Fruit fly (Drosophila melanogaster) whole organism, wandering third instar larva: ENCODE measurements around the gene Mcm3.

Experiments used
- Abd-B ChIP-seq: fragments of >200 bp; optimal IDR thresholded peaks from 2 replicates; lab custom pipeline; 2017; ENCODE audit warnings: missing biosample characterization, missing genetic modification characterization
- CG32264 ChIP-seq: fragments of 200-800 bp; sonication (Bioruptor generic); optimal IDR thresholded peaks from 2 replicates; lab custom pipeline; 2016; ENCODE audit warnings: missing biosample characterization, missing genetic modification characterization
- CG9705 ChIP-seq: fragments of 200-800 bp; sonication (Bioruptor generic); optimal IDR thresholded peaks from 2 replicates; lab custom pipeline; 2018; ENCODE audit warnings: missing biosample characterization, mild to moderate bottlenecking, missing genetic modification characterization
- CrebA ChIP-seq: fragments of 200-800 bp; sonication (Bioruptor generic); optimal IDR thresholded peaks from 2 replicates; lab custom pipeline; 2016; ENCODE audit warnings: missing biosample characterization, mild to moderate bottlenecking, missing genetic modification characterization, borderline replicate concordance
- Dfd ChIP-seq: fragments of >200 bp; optimal IDR thresholded peaks from 2 replicates; lab custom pipeline; 2017; ENCODE audit warnings: missing biosample characterization, missing genetic modification characterization
- GATAd ChIP-seq: sonication (Bioruptor generic); optimal IDR thresholded peaks from 2 replicates; lab custom pipeline; 2016; ENCODE audit warnings: missing biosample characterization, missing genetic modification characterization
- HLH106 ChIP-seq: fragments of 200-800 bp; optimal IDR thresholded peaks from 3 replicates; lab custom pipeline; 2019; ENCODE audit warnings: missing biosample characterization, mild to moderate bottlenecking, missing genetic modification characterization, moderate library complexity
- Hr83 ChIP-seq: fragments of 200-300 bp; sonication (Bioruptor generic); optimal IDR thresholded peaks from 2 replicates; lab custom pipeline; 2016; ENCODE audit warnings: missing biosample characterization, mild to moderate bottlenecking, missing genetic modification characterization, moderate library complexity; ENCODE audit not compliant: poor library complexity, severe bottlenecking
- Jra ChIP-seq: sonication (Bioruptor generic); optimal IDR thresholded peaks from 2 replicates; lab custom pipeline; 2016; ENCODE audit warnings: missing biosample characterization, missing genetic modification characterization
- Mio ChIP-seq: sonication (Bioruptor generic); optimal IDR thresholded peaks from 2 replicates; lab custom pipeline; 2016; ENCODE audit warnings: missing biosample characterization, missing genetic modification characterization
- Myc ChIP-seq: fragments of >200 bp; optimal IDR thresholded peaks from 2 replicates; lab custom pipeline; 2017
- N ChIP-seq: fragments of >200 bp; optimal IDR thresholded peaks from 2 replicates; lab custom pipeline; 2018; ENCODE audit warnings: missing biosample characterization, missing external identifiers, missing genetic modification characterization
- Rel ChIP-seq, 2 experiments: fragments of 200-800 bp; sonication (Bioruptor generic) in 1 of 2; optimal IDR thresholded peaks; 2 replicates in 1 of 2; 3 replicates in 1 of 2; lab custom pipeline; 2016 to 2019; ENCODE audit warnings: mild to moderate bottlenecking in 2 of 2, missing biosample characterization in 2 of 2, missing genetic modification characterization in 2 of 2, moderate library complexity in 1 of 2
- Sp1 ChIP-seq: fragments of 200-800 bp; sonication (Bioruptor generic); optimal IDR thresholded peaks from 3 replicates; lab custom pipeline; 2019; ENCODE audit warnings: missing biosample characterization, mild to moderate bottlenecking, missing genetic modification characterization, moderate library complexity
- Vsx2 ChIP-seq: fragments of 200-300, 225-300 bp; sonication (Bioruptor generic); optimal IDR thresholded peaks from 2 replicates; lab custom pipeline; 2018; ENCODE audit warnings: missing biosample characterization, missing genetic modification characterization; ENCODE audit not compliant: partially characterized antibody
- brk ChIP-seq: fragments of 200-800 bp; sonication (Bioruptor generic); optimal IDR thresholded peaks from 2 replicates; lab custom pipeline; 2016; ENCODE audit warnings: missing biosample characterization, mild to moderate bottlenecking, missing genetic modification characterization
- dl ChIP-seq, 2 experiments: fragments of 175-275, 200-275 bp in 1 of 2; fragments of 200-275 bp in 1 of 2; sonication (Bioruptor generic); optimal IDR thresholded peaks; lab custom pipeline; 2018; ENCODE audit warnings: mild to moderate bottlenecking in 2 of 2, missing biosample characterization in 2 of 2, missing genetic modification characterization in 2 of 2, moderate library complexity in 2 of 2; ENCODE audit not compliant: partially characterized antibody in 2 of 2, insufficient read depth in 1 of 2
- dmrt93B ChIP-seq: fragments of 200-800 bp; sonication (Bioruptor generic); optimal IDR thresholded peaks from 2 replicates; lab custom pipeline; 2018; ENCODE audit warnings: missing biosample characterization, mild to moderate bottlenecking, missing genetic modification characterization
- foxo ChIP-seq, 2 experiments: fragments of 200-800 bp; sonication (Bioruptor generic); optimal IDR thresholded peaks; 2 replicates in 1 of 2; 3 replicates in 1 of 2; lab custom pipeline; 2016 to 2017; ENCODE audit warnings: missing biosample characterization in 2 of 2, missing genetic modification characterization in 2 of 2
- fru ChIP-seq: fragments of 200-800 bp; sonication (Bioruptor generic); optimal IDR thresholded peaks from 3 replicates; lab custom pipeline; 2016; ENCODE audit warnings: missing biosample characterization, mild to moderate bottlenecking, missing genetic modification characterization
- h ChIP-seq: fragments of 200-800 bp; sonication (Bioruptor generic); optimal IDR thresholded peaks from 3 replicates; lab custom pipeline; 2016; ENCODE audit warnings: missing biosample characterization, mild to moderate bottlenecking, missing genetic modification characterization
- jim ChIP-seq: fragments of 175-275, 200-325 bp; sonication (Bioruptor generic); optimal IDR thresholded peaks from 2 replicates; lab custom pipeline; 2016; ENCODE audit warnings: missing biosample characterization, mild to moderate bottlenecking, missing genetic modification characterization
- pan ChIP-seq: fragments of >200 bp; optimal IDR thresholded peaks from 2 replicates; lab custom pipeline; 2017
- psq ChIP-seq: fragments of 200-800 bp; sonication (Bioruptor generic); optimal IDR thresholded peaks from 3 replicates; lab custom pipeline; 2017; ENCODE audit warnings: missing biosample characterization, mild to moderate bottlenecking, missing genetic modification characterization, moderate library complexity
- sage ChIP-seq: fragments of 200-800 bp; sonication (Bioruptor generic); optimal IDR thresholded peaks from 2 replicates; lab custom pipeline; 2016; ENCODE audit warnings: missing biosample characterization, mild to moderate bottlenecking, missing genetic modification characterization
- sv ChIP-seq: fragments of 200-800 bp; sonication (Bioruptor generic); optimal IDR thresholded peaks from 3 replicates; lab custom pipeline; 2016; ENCODE audit warnings: missing biosample characterization, missing genetic modification characterization
- tai ChIP-seq: sonication (Bioruptor generic); optimal IDR thresholded peaks from 2 replicates; lab custom pipeline; 2016; ENCODE audit warnings: missing biosample characterization, missing genetic modification characterization
- usp ChIP-seq: fragments of >200 bp; optimal IDR thresholded peaks from 2 replicates; lab custom pipeline; 2017; ENCODE audit warnings: missing biosample characterization, missing genetic modification characterization

Gene Mcm3

DNA sequence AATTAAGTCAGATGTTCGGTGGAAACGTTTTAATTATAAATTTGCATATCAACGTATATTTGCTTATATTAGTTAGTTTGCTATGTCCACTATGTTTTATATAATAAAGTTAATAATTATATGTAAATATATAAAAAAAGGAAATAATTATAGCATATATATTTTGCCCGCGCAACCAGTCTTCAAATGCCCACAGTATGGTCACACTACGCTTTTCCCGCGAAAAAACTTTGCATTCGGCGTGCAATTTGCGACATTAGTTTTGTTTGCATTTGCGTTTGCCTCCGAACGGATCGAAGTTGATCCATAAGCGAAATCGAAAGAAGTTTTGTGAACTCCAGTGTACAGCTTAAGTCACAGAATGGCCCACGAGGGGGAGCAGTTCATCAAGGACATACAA, at the start of gene Mcm3:
TSS of gene Mcm3 (plus strand) at position 220 of the 400 bp plus-strand sequence.
- TF ChIP-seq usp (no peak), dmrt93B (no peak), N (GFP tag; lab: Kevin White, UChicago) (no peak), Sp1 (GFP tag; lab: Kevin White, UChicago) (no peak), Rel (GFP tag; optimal IDR thresholded peaks at IDR 0.05; lab: Kevin White, UChicago) (no peak), Rel (tag; optimal IDR thresholded peaks at IDR 0.05; lab: Kevin White, UChicago) (no peak), HLH106 (tag; lab: Kevin White, UChicago) (no peak), fru (GFP tag; lab: Kevin White, UChicago) (no peak), jim (GFP tag; lab: Kevin White, UChicago) (no peak), Abd-B (no peak), brk (GFP tag; lab: Kevin White, UChicago) (no peak), dl (GFP tag; optimal IDR thresholded peaks at IDR 0.05; lab: Kevin White, UChicago; ENCODE audit: insufficient read depth in 1 of 2, partially characterized antibody in 2 of 2) (no peak)

DNA sequence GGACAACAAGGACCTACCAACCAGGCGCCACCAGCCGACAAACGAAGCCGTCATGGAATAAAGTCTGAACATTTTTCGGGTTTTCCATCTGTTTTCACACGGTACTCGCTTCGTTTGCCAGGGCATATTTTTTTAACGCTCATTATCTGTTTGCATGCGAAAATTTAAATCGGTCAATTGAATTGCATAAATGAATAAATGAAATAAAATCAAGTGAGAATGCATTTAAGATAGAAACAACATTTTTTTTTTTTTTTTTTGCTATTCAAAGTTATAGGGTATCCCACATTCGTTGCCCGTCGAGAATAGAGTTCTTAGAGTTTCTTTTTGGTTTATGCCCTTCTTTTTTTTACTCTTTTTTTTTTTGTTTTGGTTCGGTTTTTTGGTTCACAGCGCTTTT, 37.8 kb upstream of the Mcm3 start:
- TF ChIP-seq HLH106 (tag; lab: Kevin White, UChicago) = peak; percentile 12
- TF ChIP-seq sv (GFP tag; lab: Kevin White, UChicago) = no peak
- no peak for TF ChIP-seq Vsx2
- TF ChIP-seq sage (GFP tag; lab: Kevin White, UChicago) = no peak
- no peak for TF ChIP-seq h (GFP tag; lab: Kevin White, UChicago)
- no peak for TF ChIP-seq N (GFP tag; lab: Kevin White, UChicago)

DNA sequence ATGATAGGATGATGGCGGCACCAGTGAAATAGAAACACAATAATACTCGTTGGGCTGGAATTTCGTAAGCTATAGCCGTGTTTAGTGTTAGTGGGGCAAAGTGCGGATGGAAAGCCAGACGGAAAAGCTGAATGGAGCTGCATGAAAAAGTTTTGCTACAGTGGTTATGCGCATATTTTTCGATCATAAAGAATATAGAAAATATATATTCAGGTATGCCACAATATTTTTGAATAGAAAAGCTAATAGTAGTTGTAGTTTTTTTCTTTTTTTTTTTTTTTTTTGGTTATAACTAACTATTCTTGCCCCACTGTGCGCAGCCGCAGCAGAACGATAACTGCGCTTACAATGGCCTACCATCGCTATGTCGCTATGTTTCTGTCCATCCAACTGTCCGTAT, 37.1 kb upstream of the Mcm3 start:
- TF ChIP-seq sv (GFP tag; lab: Kevin White, UChicago) (no peak), Dfd (GFP tag; lab: Kevin White, UChicago) (no peak), Mio (GFP tag; lab: Kevin White, UChicago) (no peak), GATAd (no peak), usp (no peak), tai (no peak), Jra (GFP tag; lab: Kevin White, UChicago) (no peak), Vsx2 (no peak), CG9705 (no peak), Hr83 (GFP tag; lab: Kevin White, UChicago) (no peak), N (GFP tag; lab: Kevin White, UChicago) (no peak), CG32264 (no peak), pan (no peak), CrebA (GFP tag; lab: Kevin White, UChicago) (no peak), Rel (GFP tag; optimal IDR thresholded peaks at IDR 0.05; lab: Kevin White, UChicago) (no peak), Rel (tag; optimal IDR thresholded peaks at IDR 0.05; lab: Kevin White, UChicago) (no peak)

DNA sequence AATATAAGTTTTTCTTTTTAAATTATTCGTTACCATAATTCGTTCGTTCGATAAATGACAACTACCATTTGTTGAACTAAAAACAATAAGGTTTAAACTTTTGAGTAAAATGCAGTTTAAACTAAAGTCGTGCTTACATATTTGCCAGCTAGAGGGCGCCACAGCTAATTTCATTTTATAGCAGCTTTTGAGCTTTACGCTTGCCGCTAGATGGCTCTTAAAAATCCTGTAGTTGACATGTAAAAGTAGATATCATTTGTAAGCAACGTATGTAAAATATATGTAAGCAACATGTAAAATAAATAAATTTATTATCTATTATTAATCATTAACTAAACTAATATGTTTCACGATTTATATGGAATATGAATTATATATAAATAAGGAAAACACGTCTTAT, 34.0 kb upstream of the Mcm3 start:
- TF ChIP-seq Myc = peak; percentile 72
- no peak for TF ChIP-seq Dfd (GFP tag; lab: Kevin White, UChicago)
- TF ChIP-seq, all 38 proteins: peak for 1

DNA sequence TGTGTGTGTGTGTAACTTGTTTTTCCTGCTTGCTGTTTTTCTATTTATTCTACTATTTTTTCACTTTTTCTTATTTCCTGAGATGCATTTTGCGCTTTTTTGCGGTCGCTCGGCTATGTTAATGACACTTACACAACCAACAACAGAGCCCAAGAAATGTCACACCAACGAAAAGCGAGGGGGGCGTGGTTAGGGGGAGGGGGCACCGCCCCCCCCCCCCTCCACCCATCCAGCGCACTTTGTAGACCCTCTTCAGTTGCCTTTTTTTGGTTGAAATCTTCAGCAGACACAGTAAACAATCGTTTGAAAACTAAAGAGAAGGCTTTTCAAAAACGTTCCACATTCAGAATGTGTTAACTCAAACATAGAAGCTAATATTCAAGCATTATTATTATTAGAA, 30.5 kb upstream of the Mcm3 start:
- TF ChIP-seq pan (no peak), Dfd (GFP tag; lab: Kevin White, UChicago) (peak; percentile 99)

DNA sequence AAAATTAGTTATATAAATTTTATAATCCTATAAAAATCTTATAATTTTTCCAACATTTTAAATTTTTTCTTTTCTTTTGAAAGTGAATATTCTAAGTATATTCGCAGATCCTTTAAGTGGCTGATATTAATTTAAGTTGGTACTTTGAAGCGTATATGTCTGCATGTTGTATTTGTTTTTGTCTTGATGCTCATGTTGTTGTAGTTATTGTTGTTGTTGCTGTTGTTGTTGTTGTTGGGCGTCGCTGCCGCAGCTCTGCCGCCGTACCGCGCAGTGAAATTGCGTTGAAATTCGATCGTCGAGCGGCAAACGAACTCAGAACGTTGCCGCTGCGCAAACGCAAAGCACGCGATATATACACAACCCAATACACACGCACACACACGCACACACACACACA, 27.9 kb upstream of the Mcm3 start, which contains the start of gene CG42749:
TSS of gene CG42749 (plus strand) at position 301 of the 400 bp plus-strand sequence.
- no peak for TF ChIP-seq h (GFP tag; lab: Kevin White, UChicago)
- no peak for TF ChIP-seq CG32264
- TF ChIP-seq Dfd (GFP tag; lab: Kevin White, UChicago) = peak; percentile 46
- TF ChIP-seq sage (GFP tag; lab: Kevin White, UChicago) = no peak
- no peak for TF ChIP-seq psq (GFP tag; lab: Kevin White, UChicago)

DNA sequence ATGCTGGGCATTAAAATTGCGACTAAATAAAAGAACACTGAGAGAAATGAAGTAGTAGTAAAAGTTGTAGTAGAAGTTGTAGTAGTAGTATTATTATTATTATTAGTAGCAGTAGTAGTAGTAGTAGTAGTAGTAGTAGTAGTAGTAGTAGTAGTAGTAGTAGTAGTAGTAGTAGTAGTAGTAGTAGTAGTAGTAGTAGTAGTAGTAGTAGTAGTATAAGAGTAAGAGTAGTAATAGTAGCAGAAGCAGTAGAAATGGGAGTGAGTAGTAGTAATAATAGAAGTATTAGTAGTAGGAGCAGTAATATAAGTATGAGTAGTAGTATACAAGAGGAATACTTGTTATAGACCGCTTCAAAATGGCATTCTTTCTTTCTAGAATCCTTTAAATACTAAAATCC, 23.7 kb upstream of the Mcm3 start:
- TF ChIP-seq Myc (no peak), foxo (GFP tag; optimal IDR thresholded peaks at IDR 0.05; lab: Kevin White, UChicago) (peak in 1 of 2 experiments; percentile 15)
- TF ChIP-seq, all 38 proteins: peak for 1
